Worm (Caenorhabditis elegans) whole organism, late embryonic: ENCODE results near the gene ccch-5.

Source experiments
- C38D4.7 ChIP-seq: fragments of 200-800 bp; sonication (Bioruptor generic); optimal IDR thresholded peaks from 2 replicates; lab custom pipeline; 2018; ENCODE audit warnings: mild to moderate bottlenecking, missing genetic modification characterization, moderate library complexity, missing compliant biosample characterization
- F13H6.1 ChIP-seq: sonication (generic microtip); optimal IDR thresholded peaks from 2 replicates; lab custom pipeline; 2016; ENCODE audit warnings: missing genetic modification characterization, missing compliant biosample characterization
- T23F11.4 ChIP-seq: fragments of 200-800 bp; sonication (Bioruptor generic); optimal IDR thresholded peaks from 2 replicates; lab custom pipeline; 2018; ENCODE audit warnings: mild to moderate bottlenecking, missing genetic modification characterization, missing compliant biosample characterization
- ama-1 ChIP-seq: fragments of 150-350 bp; optimal IDR thresholded peaks from 2 replicates; lab custom pipeline; 2014
- ceh-18 ChIP-seq: sonication (generic microtip); optimal IDR thresholded peaks from 2 replicates; lab custom pipeline; 2016; ENCODE audit warnings: missing genetic modification characterization, missing compliant biosample characterization
- ceh-19 ChIP-seq: fragments of 200-800 bp; sonication (Bioruptor generic); optimal IDR thresholded peaks from 2 replicates; lab custom pipeline; 2018; ENCODE audit warnings: mild to moderate bottlenecking, missing genetic modification characterization, missing compliant biosample characterization
- ceh-22 ChIP-seq: sonication (generic microtip); optimal IDR thresholded peaks from 2 replicates; lab custom pipeline; 2017; ENCODE audit warnings: missing biosample characterization, missing genetic modification characterization
- ceh-24 ChIP-seq: sonication (generic microtip); optimal IDR thresholded peaks from 2 replicates; lab custom pipeline; 2016; ENCODE audit warnings: mild to moderate bottlenecking, missing genetic modification characterization, missing compliant biosample characterization
- ceh-30 ChIP-seq: fragments of 150-350 bp; optimal IDR thresholded peaks from 2 replicates; lab custom pipeline; 2014; ENCODE audit warnings: missing biosample characterization, missing genetic modification characterization
- ceh-31 ChIP-seq: sonication (generic microtip); optimal IDR thresholded peaks from 2 replicates; lab custom pipeline; 2016; ENCODE audit warnings: missing genetic modification characterization, missing compliant biosample characterization
- ceh-48 ChIP-seq: sonication (generic microtip); optimal IDR thresholded peaks from 2 replicates; lab custom pipeline; 2016; ENCODE audit warnings: missing genetic modification characterization, inconsistent platforms, missing compliant biosample characterization
- ceh-6 ChIP-seq: fragments of 200-800 bp; sonication (Bioruptor generic); optimal IDR thresholded peaks from 2 replicates; lab custom pipeline; 2018; ENCODE audit warnings: mild to moderate bottlenecking, missing genetic modification characterization, missing compliant biosample characterization
- ceh-9 ChIP-seq: sonication (generic microtip); optimal IDR thresholded peaks from 2 replicates; lab custom pipeline; 2016; ENCODE audit warnings: mild to moderate bottlenecking, missing genetic modification characterization, inconsistent platforms, missing compliant biosample characterization
- dve-1 ChIP-seq: sonication (generic microtip); optimal IDR thresholded peaks from 2 replicates; lab custom pipeline; 2017; ENCODE audit warnings: antibody characterized with exemption, mild to moderate bottlenecking, missing genetic modification characterization, missing compliant biosample characterization
- elt-2 ChIP-seq: sonication (generic microtip); optimal IDR thresholded peaks from 2 replicates; lab custom pipeline; 2016; ENCODE audit warnings: missing genetic modification reagents, missing genetic modification characterization, missing compliant biosample characterization
- ets-4 ChIP-seq: sonication (generic microtip); optimal IDR thresholded peaks from 2 replicates; lab custom pipeline; 2016; ENCODE audit warnings: missing genetic modification characterization, missing compliant biosample characterization
- fax-1 ChIP-seq: sonication (generic microtip); optimal IDR thresholded peaks from 2 replicates; lab custom pipeline; 2016; ENCODE audit warnings: missing genotype, missing genetic modification characterization, missing compliant biosample characterization
- fkh-6 ChIP-seq: sonication (generic microtip); optimal IDR thresholded peaks from 2 replicates; lab custom pipeline; 2016; ENCODE audit warnings: missing genetic modification characterization, missing compliant biosample characterization
- hlh-15 ChIP-seq: sonication (generic microtip); optimal IDR thresholded peaks from 2 replicates; lab custom pipeline; 2016; ENCODE audit warnings: missing genetic modification characterization, missing compliant biosample characterization
- hlh-30 ChIP-seq: sonication (generic microtip); optimal IDR thresholded peaks from 2 replicates; lab custom pipeline; 2017; ENCODE audit warnings: antibody characterized with exemption, missing genetic modification characterization, missing compliant biosample characterization; ENCODE audit not compliant: insufficient read depth
- mec-3 ChIP-seq: sonication (generic microtip); optimal IDR thresholded peaks from 2 replicates; lab custom pipeline; 2016; ENCODE audit warnings: borderline replicate concordance, missing genetic modification characterization, missing compliant biosample characterization
- nfya-1 ChIP-seq: sonication (generic microtip); optimal IDR thresholded peaks from 2 replicates; lab custom pipeline; 2017; ENCODE audit warnings: missing genetic modification characterization, mild to moderate bottlenecking, missing compliant biosample characterization, antibody characterized with exemption, moderate library complexity
- nhr-232 ChIP-seq: sonication (generic microtip); optimal IDR thresholded peaks from 2 replicates; lab custom pipeline; 2016; ENCODE audit warnings: missing genetic modification characterization, missing compliant biosample characterization
- odd-2 ChIP-seq: sonication (generic microtip); optimal IDR thresholded peaks from 2 replicates; lab custom pipeline; 2017; ENCODE audit warnings: antibody characterized with exemption, mild to moderate bottlenecking, missing genetic modification characterization, missing compliant biosample characterization
- pat-9 ChIP-seq: fragments of 200-800 bp; sonication (Bioruptor generic); optimal IDR thresholded peaks from 2 replicates; lab custom pipeline; 2018; ENCODE audit warnings: mild to moderate bottlenecking, missing genetic modification characterization, moderate library complexity, missing compliant biosample characterization
- pax-1 ChIP-seq: fragments of 150-350 bp; optimal IDR thresholded peaks from 2 replicates; lab custom pipeline; 2014; ENCODE audit warnings: missing biosample characterization, missing genetic modification characterization
- pha-2 ChIP-seq: sonication (generic microtip); optimal IDR thresholded peaks from 2 replicates; lab custom pipeline; 2017; ENCODE audit warnings: mild to moderate bottlenecking, missing genetic modification characterization, missing compliant biosample characterization
- pqm-1 ChIP-seq: sonication (generic microtip); optimal IDR thresholded peaks from 2 replicates; lab custom pipeline; 2016; ENCODE audit warnings: missing genetic modification characterization, missing compliant biosample characterization
- rnt-1 ChIP-seq: sonication (generic microtip); optimal IDR thresholded peaks from 2 replicates; lab custom pipeline; 2016; ENCODE audit warnings: missing genetic modification characterization, missing compliant biosample characterization
- sox-4 ChIP-seq: sonication (generic microtip); optimal IDR thresholded peaks from 2 replicates; lab custom pipeline; 2017; ENCODE audit warnings: mild to moderate bottlenecking, missing genetic modification characterization, inconsistent platforms, missing compliant biosample characterization
- tbx-2 ChIP-seq: sonication (generic microtip); optimal IDR thresholded peaks from 2 replicates; lab custom pipeline; 2016; ENCODE audit warnings: missing genetic modification characterization, missing compliant biosample characterization
- unc-3 ChIP-seq, 2 experiments: fragments of 200-800 bp in 1 of 2; sonication (Bioruptor generic) in 1 of 2; sonication (generic microtip) in 1 of 2; conservative IDR thresholded peaks in 1 of 2; optimal IDR thresholded peaks in 1 of 2; 2 replicates each; pipeline versions ENCODE4 v1.3.6 to Lab custom; 2016 to 2022; ENCODE audit warnings: missing compliant biosample characterization in 2 of 2, missing genetic modification characterization in 2 of 2, missing genetic modification reagents in 1 of 2
- unc-42 ChIP-seq: sonication (generic microtip); optimal IDR thresholded peaks from 2 replicates; lab custom pipeline; 2016; ENCODE audit warnings: missing genotype, missing genetic modification characterization, missing compliant biosample characterization
- unc-55 ChIP-seq: sonication (generic microtip); optimal IDR thresholded peaks from 2 replicates; lab custom pipeline; 2017; ENCODE audit warnings: missing biosample characterization, missing genetic modification reagents, missing genetic modification characterization
- unc-86 ChIP-seq: sonication (generic microtip); optimal IDR thresholded peaks from 2 replicates; lab custom pipeline; 2016; ENCODE audit warnings: missing genetic modification characterization, missing compliant biosample characterization
- ztf-16 ChIP-seq: sonication (generic microtip); optimal IDR thresholded peaks from 2 replicates; lab custom pipeline; 2017; ENCODE audit warnings: missing genetic modification characterization, missing compliant biosample characterization

Gene ccch-5

DNA sequence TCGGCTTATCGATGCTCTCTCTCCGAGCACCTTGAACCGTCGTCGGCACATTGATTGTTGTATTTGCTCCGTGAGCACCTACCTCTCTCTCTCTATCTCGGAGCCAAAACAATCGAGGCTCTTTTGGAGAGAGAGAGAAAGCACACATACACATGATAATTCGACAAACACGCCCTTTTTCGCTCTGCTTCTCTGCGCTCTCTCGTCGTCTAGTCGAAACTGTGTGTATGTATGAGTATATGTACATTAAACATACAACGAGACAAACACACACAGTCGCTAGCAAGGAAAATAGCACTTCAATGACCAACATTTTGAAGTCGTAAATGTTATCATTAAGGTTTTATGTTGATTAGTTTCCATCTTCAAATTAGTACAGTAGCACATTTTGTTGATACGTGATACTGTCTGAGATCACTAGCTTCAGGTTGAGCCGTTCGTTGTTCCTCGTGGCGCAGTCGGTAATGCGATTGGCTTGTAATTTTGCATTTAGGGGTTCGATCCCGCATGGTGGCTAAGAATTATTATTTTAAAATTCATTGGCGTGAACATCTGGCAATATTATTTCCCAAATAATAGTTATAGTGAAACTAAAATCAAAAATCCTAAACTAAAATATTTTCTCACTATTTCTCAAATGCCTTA lies 44.4 kb upstream of the ccch-5 start:
- TF ChIP-seq pax-1 (tag; lab: Kevin White, UChicago) (peak; percentile 25), ets-4 (tag; lab: Kevin White, UChicago) (peak; percentile 32), elt-2 (tag; lab: Kevin White, UChicago) (peak; percentile 58), ceh-18 (tag; lab: Kevin White, UChicago) (peak; percentile 1), hlh-30 (tag; lab: Kevin White, UChicago) (peak; percentile 11), tbx-2 (peak; percentile 43), ztf-16 (tag; lab: Kevin White, UChicago) (no peak), ceh-19 (GFP tag; lab: Kevin White, UChicago) (no peak), unc-42 (tag; lab: Kevin White, UChicago) (peak; percentile 9), ceh-31 (tag; lab: Kevin White, UChicago) (peak; percentile 21), dve-1 (tag; lab: Kevin White, UChicago) (peak; percentile 34), ama-1 (lab: Kevin White, UChicago) (no peak), pha-2 (tag; lab: Kevin White, UChicago) (peak; percentile 69), ceh-30 (tag; lab: Kevin White, UChicago) (no peak), sox-4 (peak; percentile 24), nfya-1 (tag; lab: Kevin White, UChicago) (peak; percentile 55), unc-55 (no peak), ceh-22 (tag; lab: Kevin White, UChicago) (peak; percentile 50), F13H6.1 (no peak), T23F11.4 (peak; percentile 44), ceh-48 (tag; lab: Kevin White, UChicago) (no peak)

- TF ChIP-seq odd-2 (tag; lab: Kevin White, UChicago), result no peak
- TF ChIP-seq nfya-1 (tag; lab: Kevin White, UChicago), result peak; percentile 9
- TF ChIP-seq ceh-31 (tag; lab: Kevin White, UChicago), result peak; percentile 32
- peak; percentile 40 for TF ChIP-seq unc-42 (tag; lab: Kevin White, UChicago)
- TF ChIP-seq ztf-16 (tag; lab: Kevin White, UChicago), result peak; percentile 14
- no peak for TF ChIP-seq fax-1 (tag; lab: Kevin White, UChicago)
- TF ChIP-seq rnt-1 (tag; lab: Kevin White, UChicago), result peak; percentile 33
- no peak for TF ChIP-seq unc-86 (tag; lab: Kevin White, UChicago)
These were observed 42.8 kb upstream of the ccch-5 start for ce11 chrIV:14876632-14877031.

- TF ChIP-seq elt-2 (tag; lab: Kevin White, UChicago), result no peak
- TF ChIP-seq hlh-15 (tag; lab: Kevin White, UChicago), result no peak
- TF ChIP-seq unc-86 (tag; lab: Kevin White, UChicago), result no peak
- TF ChIP-seq ceh-18 (tag; lab: Kevin White, UChicago), result no peak
- TF ChIP-seq fkh-6 (tag; lab: Kevin White, UChicago), result no peak
- no peak for TF ChIP-seq mec-3 (tag; lab: Kevin White, UChicago)
- TF ChIP-seq ceh-24 (tag; lab: Kevin White, UChicago), result no peak
- no peak for TF ChIP-seq ceh-6 (GFP tag; lab: Kevin White, UChicago)
- no peak for TF ChIP-seq F13H6.1
- no peak for TF ChIP-seq unc-3 (GFP tag; conservative IDR thresholded peaks at IDR 0.05; lab: Robert Waterston, UW)
- no peak for TF ChIP-seq unc-3 (tag; optimal IDR thresholded peaks at IDR 0.05; lab: Kevin White, UChicago)
- TF ChIP-seq nhr-232 (tag; lab: Kevin White, UChicago), result no peak
- no peak for TF ChIP-seq ceh-19 (GFP tag; lab: Kevin White, UChicago)
- TF ChIP-seq, all 69 proteins: peak for 0
These were observed 41.8 kb upstream of the ccch-5 start for ce11 chrIV:14877657-14878056.

ce11 chrIV:14879184-14879583 lies 40.2 kb upstream of the ccch-5 start, which contains the start of gene eps-8:
Gene eps-8, plus strand, starts transcription at chrIV:14879484.
- TF ChIP-seq pat-9 (tag; lab: Kevin White, UChicago), result no peak
- TF ChIP-seq pqm-1 (tag; lab: Kevin White, UChicago), result no peak
- no peak for TF ChIP-seq pax-1 (tag; lab: Kevin White, UChicago)
- TF ChIP-seq pha-2 (tag; lab: Kevin White, UChicago), result no peak
- no peak for TF ChIP-seq ceh-48 (tag; lab: Kevin White, UChicago)
- no peak for TF ChIP-seq nhr-232 (tag; lab: Kevin White, UChicago)
- TF ChIP-seq unc-55, result no peak
- TF ChIP-seq C38D4.7, result no peak
- no peak for TF ChIP-seq ceh-24 (tag; lab: Kevin White, UChicago)
- TF ChIP-seq nfya-1 (tag; lab: Kevin White, UChicago), result no peak
- TF ChIP-seq ceh-9, result no peak
- TF ChIP-seq ets-4 (tag; lab: Kevin White, UChicago), result no peak
- TF ChIP-seq rnt-1 (tag; lab: Kevin White, UChicago), result no peak
- no peak for TF ChIP-seq sox-4
